Fruit fly (Drosophila melanogaster) whole organism, embryonic: ENCODE data around the gene CG31467.

ENCODE experiments used
- CG10147 ChIP-seq: fragments of 200-800 bp; sonication (Bioruptor generic); optimal IDR thresholded peaks from 2 replicates; lab custom pipeline; 2019; ENCODE audit warnings: missing biosample characterization, mild to moderate bottlenecking, missing genetic modification characterization, moderate library complexity
- CG10366 ChIP-seq: fragments of 200-800 bp; sonication (Bioruptor generic); IDR thresholded peaks from 2 replicates; pipeline ENCODE4 v1.3.6; 2022; ENCODE audit warnings: missing biosample characterization, missing genetic modification characterization
- CG10543 ChIP-seq: fragments of 200-800 bp; sonication (Bioruptor generic); optimal IDR thresholded peaks from 3 replicates; lab custom pipeline; 2017; ENCODE audit warnings: missing biosample characterization, mild to moderate bottlenecking, missing genetic modification characterization, moderate library complexity
- CG11247 ChIP-seq: fragments of 200-800 bp; sonication (Bioruptor generic); IDR thresholded peaks from 2 replicates; pipeline ENCODE4 v1.3.6; 2022; ENCODE audit warnings: missing biosample characterization, missing genetic modification characterization
- CG12104 ChIP-seq: fragments of 200-800 bp; sonication (Bioruptor generic); optimal IDR thresholded peaks from 3 replicates; lab custom pipeline; 2016; ENCODE audit warnings: missing biosample characterization, missing genetic modification characterization
- CG12219 ChIP-seq: fragments of 200-800 bp; sonication (Bioruptor generic); optimal IDR thresholded peaks from 3 replicates; lab custom pipeline; 2018; ENCODE audit warnings: missing biosample characterization, mild to moderate bottlenecking, missing genetic modification characterization
- CG12769 ChIP-seq: fragments of 200-800 bp; sonication (Bioruptor generic); optimal IDR thresholded peaks from 2 replicates; lab custom pipeline; 2019; ENCODE audit warnings: missing biosample characterization, mild to moderate bottlenecking, missing genetic modification characterization, moderate library complexity
- CG13123 ChIP-seq: fragments of 200-800 bp; sonication (Bioruptor generic); optimal IDR thresholded peaks from 2 replicates; lab custom pipeline; 2016; ENCODE audit warnings: missing biosample characterization, missing genetic modification characterization
- CG14014 ChIP-seq: fragments of 200-800 bp; sonication (Bioruptor generic); IDR thresholded peaks from 2 replicates; pipeline ENCODE4 v1.3.6; 2022; ENCODE audit warnings: missing biosample characterization, missing genetic modification characterization
- CG14965 ChIP-seq: fragments of 200-800 bp; sonication (Bioruptor generic); optimal IDR thresholded peaks from 2 replicates; lab custom pipeline; 2016; ENCODE audit warnings: missing biosample characterization, missing genetic modification characterization, borderline replicate concordance
- CG1602 ChIP-seq: fragments of 200-800 bp; sonication (Bioruptor generic); optimal IDR thresholded peaks from 3 replicates; lab custom pipeline; 2016; ENCODE audit warnings: missing biosample characterization, missing genetic modification characterization
- CG1647 ChIP-seq: fragments of 200-800 bp; sonication (Bioruptor generic); optimal IDR thresholded peaks from 3 replicates; lab custom pipeline; 2016; ENCODE audit warnings: missing biosample characterization, missing genetic modification characterization
- CG17361 ChIP-seq: fragments of 200-800 bp; sonication (Bioruptor generic); IDR thresholded peaks from 3 replicates; pipeline ENCODE4 v1.3.6; 2022; ENCODE audit warnings: missing biosample characterization, missing genetic modification characterization
- CG2199 ChIP-seq: fragments of 200-800 bp; sonication (Bioruptor generic); IDR thresholded peaks from 3 replicates; pipeline ENCODE4 v1.3.6; 2022; ENCODE audit warnings: missing biosample characterization, missing genetic modification characterization
- CG4730 ChIP-seq: fragments of 200-800 bp; sonication (Bioruptor generic); IDR thresholded peaks from 2 replicates; pipeline ENCODE4 v1.3.6; 2022; ENCODE audit warnings: missing biosample characterization, missing genetic modification characterization
- CG6654 ChIP-seq: fragments of 200-800 bp; sonication (Bioruptor generic); optimal IDR thresholded peaks from 2 replicates; lab custom pipeline; 2017; ENCODE audit warnings: missing biosample characterization, mild to moderate bottlenecking, missing genetic modification characterization
- CG6765 ChIP-seq: fragments of 200-800 bp; sonication (Bioruptor generic); optimal IDR thresholded peaks from 3 replicates; lab custom pipeline; 2017; ENCODE audit warnings: missing biosample characterization, mild to moderate bottlenecking, missing genetic modification characterization
- CG6854 ChIP-seq: fragments of 200-800 bp; sonication (Bioruptor generic); optimal IDR thresholded peaks from 3 replicates; lab custom pipeline; 2017; ENCODE audit warnings: missing biosample characterization, mild to moderate bottlenecking, missing genetic modification characterization
- Dad ChIP-seq: fragments of 200-800 bp; sonication (Bioruptor generic); optimal IDR thresholded peaks from 3 replicates; lab custom pipeline; 2016; ENCODE audit warnings: missing biosample characterization, missing genetic modification characterization
- Deaf1 ChIP-seq: fragments of 200-800 bp; optimal IDR thresholded peaks from 3 replicates; lab custom pipeline; 2019; ENCODE audit warnings: missing biosample characterization, mild to moderate bottlenecking, missing genetic modification characterization, moderate library complexity
- Doc2 ChIP-seq: fragments of 200-800 bp; sonication (Bioruptor generic); IDR thresholded peaks from 2 replicates; pipeline ENCODE4 v1.3.6; 2022; ENCODE audit warnings: missing biosample characterization, missing genetic modification characterization
- Dp ChIP-seq: fragments of 200-800 bp; sonication (Bioruptor generic); optimal IDR thresholded peaks from 2 replicates; lab custom pipeline; 2018; ENCODE audit warnings: missing biosample characterization, mild to moderate bottlenecking, missing genetic modification characterization, moderate library complexity
- Elba2 ChIP-seq: fragments of 200-800 bp; sonication (Bioruptor generic); optimal IDR thresholded peaks from 3 replicates; lab custom pipeline; 2016; ENCODE audit warnings: missing biosample characterization, missing genetic modification characterization
- GATAe ChIP-seq: fragments of 200-800 bp; sonication (Bioruptor generic); conservative IDR thresholded peaks from 2 replicates; pipeline ENCODE4 v1.3.6; 2022; ENCODE audit warnings: missing biosample characterization, missing genetic modification characterization
- HLH54F ChIP-seq: fragments of 200-800 bp; sonication (Bioruptor generic); optimal IDR thresholded peaks from 3 replicates; lab custom pipeline; 2016; ENCODE audit warnings: missing biosample characterization, missing genetic modification characterization
- HmgD ChIP-seq: fragments of 200-800 bp; sonication (Bioruptor generic); optimal IDR thresholded peaks from 3 replicates; lab custom pipeline; 2016; ENCODE audit warnings: missing biosample characterization, missing genetic modification characterization
- Mad ChIP-seq: fragments of 200-800 bp; sonication (Bioruptor generic); optimal IDR thresholded peaks from 2 replicates; lab custom pipeline; 2016; ENCODE audit warnings: missing biosample characterization, missing genetic modification characterization
- Nf-YC ChIP-seq: fragments of 200-800 bp; optimal IDR thresholded peaks from 3 replicates; lab custom pipeline; 2019; ENCODE audit warnings: missing biosample characterization, mild to moderate bottlenecking, missing genetic modification characterization, moderate library complexity
- bab2 ChIP-seq: fragments of 200-800 bp; sonication (Bioruptor generic); optimal IDR thresholded peaks from 2 replicates; lab custom pipeline; 2016; ENCODE audit warnings: missing biosample characterization, missing genetic modification characterization
- bsh ChIP-seq, 2 experiments: fragments of 200-800 bp; sonication (Bioruptor generic); optimal IDR thresholded peaks; 2 replicates each; lab custom pipeline; 2017 to 2018; ENCODE audit warnings: mild to moderate bottlenecking in 2 of 2, missing biosample characterization in 2 of 2, missing genetic modification characterization in 2 of 2, moderate library complexity in 1 of 2
- ci ChIP-seq: fragments of 200-800 bp; sonication (Bioruptor generic); IDR thresholded peaks from 3 replicates; pipeline ENCODE4 v1.3.6; 2022; ENCODE audit warnings: missing biosample characterization, missing genetic modification characterization
- dati ChIP-seq: fragments of 200-800 bp; sonication (Bioruptor generic); IDR thresholded peaks from 2 replicates; pipeline ENCODE4 v1.3.6; 2022; ENCODE audit warnings: missing biosample characterization, missing genetic modification characterization
- fd64A ChIP-seq: fragments of 200-800 bp; sonication (Bioruptor generic); optimal IDR thresholded peaks from 3 replicates; lab custom pipeline; 2018; ENCODE audit warnings: missing biosample characterization, mild to moderate bottlenecking, missing genetic modification characterization
- insv ChIP-seq, 2 experiments: fragments of 200-800 bp; sonication (Bioruptor generic); optimal IDR thresholded peaks; 3 replicates each; lab custom pipeline; 2016 to 2018; ENCODE audit warnings: missing biosample characterization in 2 of 2, missing genetic modification characterization in 2 of 2
- inv ChIP-seq: fragments of 200-800 bp; sonication (Bioruptor generic); IDR thresholded peaks from 2 replicates; pipeline ENCODE4 v1.3.6; 2022; ENCODE audit warnings: missing biosample characterization, missing genetic modification characterization; ENCODE audit not compliant: partially characterized antibody
- kah ChIP-seq: fragments of 200-800 bp; sonication (Bioruptor generic); optimal IDR thresholded peaks from 2 replicates; lab custom pipeline; 2018; ENCODE audit warnings: missing biosample characterization, mild to moderate bottlenecking, missing genetic modification characterization
- lab ChIP-seq: fragments of 200-800 bp; sonication (Bioruptor generic); optimal IDR thresholded peaks from 3 replicates; lab custom pipeline; 2017; ENCODE audit warnings: missing biosample characterization, missing genetic modification characterization, mild to moderate bottlenecking, moderate library complexity, missing genetic modification reagents
- lilli ChIP-seq: fragments of 200-800 bp; sonication (Bioruptor generic); optimal IDR thresholded peaks from 3 replicates; lab custom pipeline; 2016; ENCODE audit warnings: missing biosample characterization, missing genetic modification characterization
- mam ChIP-seq: fragments of 200-800 bp; sonication (Bioruptor generic); optimal IDR thresholded peaks from 3 replicates; lab custom pipeline; 2016; ENCODE audit warnings: missing biosample characterization, missing genetic modification characterization
- mld ChIP-seq: fragments of 200-800 bp; sonication (Bioruptor generic); IDR thresholded peaks from 3 replicates; pipeline ENCODE4 v1.3.6; 2022; ENCODE audit warnings: missing biosample characterization, missing genetic modification characterization; ENCODE audit not compliant: partially characterized antibody
- nau ChIP-seq: fragments of 200-800 bp; sonication (Bioruptor generic); optimal IDR thresholded peaks from 3 replicates; lab custom pipeline; 2017; ENCODE audit warnings: missing biosample characterization, mild to moderate bottlenecking, missing genetic modification characterization, missing genetic modification reagents
- otp ChIP-seq: fragments of 200-800 bp; sonication (Bioruptor generic); IDR thresholded peaks from 3 replicates; pipeline ENCODE4, ENCODE4 v1.3.6; 2022; ENCODE audit warnings: missing biosample characterization, missing genetic modification characterization
- pfk ChIP-seq: fragments of 200-800 bp; sonication (Bioruptor generic); optimal IDR thresholded peaks from 2 replicates; lab custom pipeline; 2018; ENCODE audit warnings: missing biosample characterization, mild to moderate bottlenecking, missing genetic modification characterization, moderate library complexity
- prd ChIP-seq, 3 experiments: fragments of >200 bp in 2 of 3; fragments of 200-800 bp in 1 of 3; sonication (Bioruptor generic) in 1 of 3; optimal IDR thresholded peaks in 2 of 3; IDR thresholded peaks in 1 of 3; 2 replicates in 2 of 3; 3 replicates in 1 of 3; pipeline versions ENCODE4 v1.3.6 to Lab custom; 2017 to 2022; ENCODE audit warnings: missing biosample characterization in 1 of 3, missing genetic modification characterization in 1 of 3
- row ChIP-seq: fragments of 200-800 bp; sonication (Bioruptor generic); IDR thresholded peaks from 3 replicates; pipeline ENCODE4 v1.3.6; 2022; ENCODE audit warnings: missing biosample characterization, missing genetic modification characterization
- sc ChIP-seq, 3 experiments: fragments of >200 bp in 2 of 3; fragments of 200-800 bp in 1 of 3; sonication (Bioruptor generic) in 1 of 3; optimal IDR thresholded peaks; 2 replicates in 2 of 3; 3 replicates in 1 of 3; lab custom pipeline; 2017; ENCODE audit warnings: mild to moderate bottlenecking in 1 of 3, missing biosample characterization in 1 of 3, missing genetic modification characterization in 1 of 3, missing genetic modification reagents in 1 of 3
- slbo ChIP-seq: fragments of 200-800 bp; sonication (Bioruptor generic); IDR thresholded peaks from 2 replicates; pipeline ENCODE4 v1.3.6; 2022; ENCODE audit warnings: missing biosample characterization, missing genetic modification characterization
- tna ChIP-seq: fragments of 200-800 bp; sonication (Bioruptor generic); IDR thresholded peaks from 2 replicates; pipeline ENCODE4 v1.3.6; 2022; ENCODE audit warnings: missing biosample characterization, missing genetic modification characterization; ENCODE audit not compliant: partially characterized antibody
- z ChIP-seq: fragments of 200-800 bp; sonication (Bioruptor generic); IDR thresholded peaks from 3 replicates; pipeline ENCODE4 v1.3.6; 2022; ENCODE audit warnings: missing biosample characterization, missing genetic modification characterization
- zfh2 ChIP-seq: fragments of 200-800 bp; sonication (Bioruptor generic); optimal IDR thresholded peaks from 2 replicates; lab custom pipeline; 2016; ENCODE audit warnings: missing biosample characterization, missing genetic modification characterization

The CG31467 gene

DNA sequence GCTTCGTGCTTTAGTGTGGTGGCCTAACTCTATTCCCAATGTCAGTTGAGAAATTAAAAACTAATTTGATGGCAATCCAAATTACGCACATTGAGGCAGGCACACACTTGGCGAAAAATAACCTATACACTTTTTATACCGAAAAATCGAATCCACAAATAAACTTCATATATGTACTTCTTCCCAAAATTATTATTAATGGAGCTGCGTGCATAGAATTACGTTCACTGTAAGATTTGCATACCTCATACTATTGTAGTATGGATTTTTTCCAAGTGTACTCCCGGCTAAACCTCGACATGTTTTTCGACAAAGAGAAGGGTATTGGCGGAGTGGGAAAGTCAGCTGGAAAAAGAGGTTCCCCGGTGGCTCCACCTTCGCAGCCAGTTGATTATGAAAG lies 22.4 kb downstream of the CG31467 start (continued):
- no peak for TF ChIP-seq sc (optimal IDR thresholded peaks at IDR 0.05; lab: Kevin White, UChicago)
- no peak for TF ChIP-seq sc (GFP tag; optimal IDR thresholded peaks at IDR 0.05; lab: Kevin White, UChicago)
- peak; percentile 63 for TF ChIP-seq CG12219 (GFP tag; lab: Kevin White, UChicago)
- no peak for TF ChIP-seq prd (optimal IDR thresholded peaks at IDR 0.05; lab: Kevin White, UChicago)
- peak; percentile 77 for TF ChIP-seq prd (GFP tag; IDR thresholded peaks at IDR 0.05; lab: Robert Waterston, UW)
- no peak for TF ChIP-seq Dp (GFP tag; lab: Kevin White, UChicago)
- no peak for TF ChIP-seq mld (GFP tag; lab: Robert Waterston, UW)
- TF ChIP-seq ci (GFP tag; lab: Robert Waterston, UW), result peak; percentile 88
- peak; percentile 35 for TF ChIP-seq Nf-YC
- no peak for TF ChIP-seq CG10543 (GFP tag; lab: Kevin White, UChicago)
- TF ChIP-seq kah (GFP tag; lab: Kevin White, UChicago), result peak; percentile 59
- TF ChIP-seq Deaf1 (tag; lab: Kevin White, UChicago), result peak; percentile 4
- TF ChIP-seq CG17361 (GFP tag; lab: Robert Waterston, UW), result peak; percentile 75
- peak; percentile 34 for TF ChIP-seq CG6654 (GFP tag; lab: Kevin White, UChicago)
- no peak for TF ChIP-seq CG14965
- peak; percentile 81 for TF ChIP-seq lab (GFP tag; lab: Kevin White, UChicago)
- TF ChIP-seq inv, result no peak
- no peak for TF ChIP-seq GATAe
- TF ChIP-seq mam (GFP tag; lab: Kevin White, UChicago), result peak; percentile 41
- peak; percentile 10 for TF ChIP-seq CG13123
- no peak for TF ChIP-seq Mad (GFP tag; lab: Kevin White, UChicago)
- no peak for TF ChIP-seq Doc2 (GFP tag; lab: Robert Waterston, UW)
- no peak for TF ChIP-seq insv (GFP tag; optimal IDR thresholded peaks at IDR 0.05; lab: Kevin White, UChicago)
- peak; percentile 22 for TF ChIP-seq CG1602 (GFP tag; lab: Kevin White, UChicago)
- no peak for TF ChIP-seq pfk (GFP tag; lab: Kevin White, UChicago)
- 0 out of 3 replicates have a peak, but pooled peaks have one; percentile 47 for TF ChIP-seq otp
- peak; percentile 57 for TF ChIP-seq lilli (GFP tag; lab: Kevin White, UChicago)
- no peak for TF ChIP-seq fd64A (GFP tag; lab: Kevin White, UChicago)
- TF ChIP-seq CG10366 (GFP tag; lab: Robert Waterston, UW), result peak; percentile 78
- peak in 1 of 2 experiments; percentile 56 for TF ChIP-seq bsh (GFP tag; optimal IDR thresholded peaks at IDR 0.05; lab: Kevin White, UChicago)
- TF ChIP-seq tna (GFP tag; lab: Robert Waterston, UW), result no peak
- TF ChIP-seq CG2199, result peak; percentile 63; the same call in 1 of the 3 replicates
- peak; percentile 71 for TF ChIP-seq CG1647 (GFP tag; lab: Kevin White, UChicago)
- TF ChIP-seq HLH54F (GFP tag; lab: Kevin White, UChicago), result peak; percentile 32
- peak; percentile 62 for TF ChIP-seq CG12769 (tag; lab: Kevin White, UChicago)
- peak; percentile 50 for TF ChIP-seq bab2 (GFP tag; lab: Kevin White, UChicago)
- peak; percentile 67 for TF ChIP-seq CG10147 (GFP tag; lab: Kevin White, UChicago)
- no peak for TF ChIP-seq Elba2
- TF ChIP-seq CG6765 (GFP tag; lab: Kevin White, UChicago), result no peak
- peak; percentile 68 for TF ChIP-seq nau (GFP tag; lab: Kevin White, UChicago)
- peak; percentile 68 for TF ChIP-seq row (GFP tag; lab: Robert Waterston, UW)
- peak; percentile 52; the same call in 1 of the 2 replicates for TF ChIP-seq CG4730 (GFP tag; lab: Robert Waterston, UW)
- TF ChIP-seq Dad (GFP tag; lab: Kevin White, UChicago), result no peak
- no peak for TF ChIP-seq HmgD (GFP tag; lab: Kevin White, UChicago)
- peak; percentile 40; the same call in 1 of the 2 replicates for TF ChIP-seq CG11247 (GFP tag; lab: Robert Waterston, UW)
- no peak for TF ChIP-seq z (GFP tag; lab: Robert Waterston, UW)
- no peak for TF ChIP-seq CG6854 (GFP tag; lab: Kevin White, UChicago)
- peak; percentile 75 for TF ChIP-seq slbo
- no peak for TF ChIP-seq dati (GFP tag; lab: Robert Waterston, UW)
- peak; percentile 70 for TF ChIP-seq CG14014 (GFP tag; lab: Robert Waterston, UW)
- TF ChIP-seq zfh2 (GFP tag; lab: Kevin White, UChicago), result no peak
- TF ChIP-seq CG12104, result peak; percentile 40
